Worm (Caenorhabditis elegans) whole organism, young adult: ENCODE measurements around the gene F59B2.8.

ENCODE experiments used
- B0019.2 ChIP-seq: fragments of 200-800 bp; sonication (Bioruptor generic); conservative IDR thresholded peaks from 2 replicates; pipeline ENCODE4 v1.3.6; 2022; ENCODE audit warnings: missing genetic modification reagents, missing genetic modification characterization, missing compliant biosample characterization
- B0035.1 ChIP-seq: sonication (generic microtip); optimal IDR thresholded peaks from 2 replicates; lab custom pipeline; 2016; ENCODE audit warnings: missing genetic modification characterization, mild to moderate bottlenecking, missing compliant biosample characterization, missing genotype, missing genetic modification reagents
- B0261.1 ChIP-seq: sonication (generic microtip); optimal IDR thresholded peaks from 2 replicates; lab custom pipeline; 2016; ENCODE audit warnings: mild to moderate bottlenecking, missing genetic modification characterization, moderate library complexity, missing compliant biosample characterization
- D2030.7 ChIP-seq: fragments of 200-800 bp; sonication (Bioruptor generic); IDR thresholded peaks from 2 replicates; pipeline ENCODE4 v1.3.6; 2022; ENCODE audit warnings: missing genetic modification reagents, missing genetic modification characterization, missing compliant biosample characterization
- F49E8.2 ChIP-seq: sonication (generic microtip); optimal IDR thresholded peaks from 3 replicates; lab custom pipeline; 2017; ENCODE audit warnings: missing genetic modification characterization, mild to moderate bottlenecking, missing compliant biosample characterization, antibody characterized with exemption, moderate library complexity; ENCODE audit not compliant: insufficient read depth
- F55B11.4 ChIP-seq: sonication (generic microtip); optimal IDR thresholded peaks from 2 replicates; lab custom pipeline; 2016; ENCODE audit warnings: missing compliant biosample characterization, missing genetic modification characterization, borderline replicate concordance; ENCODE audit not compliant: insufficient read depth
- Y56A3A.18 ChIP-seq: fragments of 200-800 bp; sonication (Bioruptor generic); IDR thresholded peaks from 2 replicates; pipeline ENCODE4 v1.3.6; 2022; ENCODE audit warnings: missing genetic modification reagents, missing genetic modification characterization, missing compliant biosample characterization
- Y67H2A.10 ChIP-seq: fragments of 200-800 bp; sonication (Bioruptor generic); conservative IDR thresholded peaks from 2 replicates; pipeline ENCODE4 v1.3.6; 2022; ENCODE audit warnings: missing genetic modification reagents, missing genetic modification characterization, missing compliant biosample characterization
- Y95B8A.8 ChIP-seq: fragments of 200-800 bp; sonication (Bioruptor generic); IDR thresholded peaks from 2 replicates; pipeline ENCODE4 v1.3.6; 2022; ENCODE audit warnings: missing genetic modification reagents, missing genetic modification characterization, missing compliant biosample characterization
- ZK185.1 ChIP-seq: sonication (generic microtip); optimal IDR thresholded peaks from 2 replicates; lab custom pipeline; 2016; ENCODE audit warnings: mild to moderate bottlenecking, missing genetic modification characterization, missing compliant biosample characterization; ENCODE audit not compliant: poor library complexity, severe bottlenecking
- akir-1 ChIP-seq: fragments of 200-800 bp; sonication (Bioruptor generic); optimal IDR thresholded peaks from 2 replicates; lab custom pipeline; 2018; ENCODE audit warnings: mild to moderate bottlenecking, missing genetic modification characterization, moderate library complexity, missing compliant biosample characterization
- aptf-3 ChIP-seq: fragments of 200-800 bp; sonication (Bioruptor generic); IDR thresholded peaks from 2 replicates; pipeline ENCODE4 v1.3.6; 2022; ENCODE audit warnings: missing genetic modification characterization, missing compliant biosample characterization
- atf-7 ChIP-seq: sonication (generic microtip); optimal IDR thresholded peaks from 2 replicates; lab custom pipeline; 2017; ENCODE audit warnings: mild to moderate bottlenecking, missing genetic modification characterization, missing compliant biosample characterization
- athp-1 ChIP-seq: sonication (generic microtip); optimal IDR thresholded peaks from 2 replicates; lab custom pipeline; 2017; ENCODE audit warnings: mild to moderate bottlenecking, missing genetic modification characterization, missing compliant biosample characterization
- attf-6 ChIP-seq: fragments of 200-800 bp; sonication (Bioruptor generic); IDR thresholded peaks from 2 replicates; pipeline ENCODE4 v1.3.6; 2022; ENCODE audit warnings: missing genetic modification reagents, missing genetic modification characterization, missing compliant biosample characterization
- bed-1 ChIP-seq: fragments of 200-800 bp; sonication (Bioruptor generic); IDR thresholded peaks from 2 replicates; pipeline ENCODE4 v1.3.6; 2022; ENCODE audit warnings: missing genetic modification reagents, missing genetic modification characterization, missing compliant biosample characterization
- bed-2 ChIP-seq: fragments of 200-800 bp; sonication (Bioruptor generic); IDR thresholded peaks from 2 replicates; pipeline ENCODE4 v1.3.6; 2022; ENCODE audit warnings: missing genetic modification reagents, missing genetic modification characterization, missing compliant biosample characterization
- ccch-3 ChIP-seq: fragments of 200-800 bp; sonication (Bioruptor generic); optimal IDR thresholded peaks from 2 replicates; lab custom pipeline; 2018; ENCODE audit warnings: mild to moderate bottlenecking, missing genetic modification characterization, missing compliant biosample characterization
- cebp-1 ChIP-seq, 2 experiments: fragments of 200-800 bp in 1 of 2; sonication (Bioruptor generic) in 1 of 2; sonication (generic microtip) in 1 of 2; IDR thresholded peaks in 1 of 2; optimal IDR thresholded peaks in 1 of 2; 2 replicates each; pipeline versions ENCODE4 v1.3.6 to Lab custom; 2017 to 2022; ENCODE audit warnings: missing compliant biosample characterization in 2 of 2, missing genetic modification characterization in 2 of 2, mild to moderate bottlenecking in 1 of 2, missing genetic modification reagents in 1 of 2, moderate library complexity in 1 of 2
- cebp-2 ChIP-seq: fragments of 200-800 bp; sonication (Bioruptor generic); IDR thresholded peaks from 2 replicates; pipeline ENCODE4 v1.3.6; 2022; ENCODE audit warnings: missing genetic modification characterization, missing compliant biosample characterization
- ceh-100 ChIP-seq: fragments of 200-800 bp; sonication (Bioruptor generic); IDR thresholded peaks from 2 replicates; pipeline ENCODE4 v1.3.6; 2022; ENCODE audit warnings: missing genetic modification reagents, missing genetic modification characterization, missing compliant biosample characterization
- ceh-79 ChIP-seq: sonication (generic microtip); optimal IDR thresholded peaks from 2 replicates; lab custom pipeline; 2017; ENCODE audit warnings: mild to moderate bottlenecking, missing genetic modification characterization, missing compliant biosample characterization
- ceh-91 ChIP-seq: fragments of 200-800 bp; sonication (Bioruptor generic); IDR thresholded peaks from 2 replicates; pipeline ENCODE4 v1.3.6; 2022; ENCODE audit warnings: missing genetic modification reagents, missing genetic modification characterization, missing compliant biosample characterization
- chd-7 ChIP-seq: sonication (generic microtip); optimal IDR thresholded peaks from 2 replicates; lab custom pipeline; 2016; ENCODE audit warnings: mild to moderate bottlenecking, missing genetic modification characterization, moderate library complexity, missing compliant biosample characterization
- die-1 ChIP-seq: sonication (generic microtip); optimal IDR thresholded peaks from 2 replicates; lab custom pipeline; 2016; ENCODE audit warnings: missing genotype, mild to moderate bottlenecking, missing genetic modification characterization, missing compliant biosample characterization
- dpff-1 ChIP-seq: sonication (generic microtip); optimal IDR thresholded peaks from 2 replicates; lab custom pipeline; 2017; ENCODE audit warnings: mild to moderate bottlenecking, missing genetic modification characterization, missing compliant biosample characterization
- ets-4 ChIP-seq: fragments of 200-800 bp; sonication (Bioruptor generic); optimal IDR thresholded peaks from 2 replicates; lab custom pipeline; 2018; ENCODE audit warnings: mild to moderate bottlenecking, missing genetic modification characterization, missing compliant biosample characterization
- hlh-12 ChIP-seq: sonication (generic microtip); optimal IDR thresholded peaks from 2 replicates; lab custom pipeline; 2016; ENCODE audit warnings: missing genetic modification characterization, missing compliant biosample characterization
- hmg-1.2 ChIP-seq: fragments of 200-800 bp; sonication (Bioruptor generic); IDR thresholded peaks from 2 replicates; pipeline ENCODE4 v1.3.6; 2022; ENCODE audit warnings: missing genetic modification reagents, missing genetic modification characterization, missing compliant biosample characterization
- hsf-1 ChIP-seq: fragments of 200-800 bp; sonication (Bioruptor generic); IDR thresholded peaks from 2 replicates; pipeline ENCODE4 v1.3.6; 2022; ENCODE audit warnings: missing genetic modification reagents, missing genetic modification characterization, missing compliant biosample characterization
- let-607 ChIP-seq, 2 experiments: fragments of 200-800 bp in 1 of 2; sonication (Bioruptor generic) in 1 of 2; sonication (generic microtip) in 1 of 2; optimal IDR thresholded peaks; 2 replicates each; lab custom pipeline; 2016 to 2018; ENCODE audit warnings: mild to moderate bottlenecking in 2 of 2, missing compliant biosample characterization in 2 of 2, missing genetic modification characterization in 2 of 2, moderate library complexity in 2 of 2, missing genotype in 1 of 2
- lin-35 ChIP-seq, 3 experiments: fragments of 150-350 bp in 2 of 3; sonication (generic microtip) in 1 of 3; optimal IDR thresholded peaks; 2 replicates each; lab custom pipeline; 2014 to 2018; ENCODE audit warnings: missing biosample characterization in 3 of 3, missing genetic modification characterization in 3 of 3, missing genetic modification reagents in 3 of 3
- lin-40 ChIP-seq: sonication (generic microtip); optimal IDR thresholded peaks from 2 replicates; lab custom pipeline; 2016; ENCODE audit warnings: missing genetic modification characterization, mild to moderate bottlenecking, missing compliant biosample characterization, missing genotype, missing genetic modification reagents
- lsy-27 ChIP-seq: sonication (generic microtip); optimal IDR thresholded peaks from 2 replicates; lab custom pipeline; 2017; ENCODE audit warnings: missing genetic modification characterization, mild to moderate bottlenecking, missing compliant biosample characterization, antibody characterized with exemption, missing genotype, borderline replicate concordance; ENCODE audit not compliant: insufficient read depth
- madf-3 ChIP-seq: fragments of 200-800 bp; sonication (Bioruptor generic); IDR thresholded peaks from 2 replicates; pipeline ENCODE4 v1.3.6; 2022; ENCODE audit warnings: missing genetic modification reagents, missing genetic modification characterization, missing compliant biosample characterization
- madf-8 ChIP-seq: fragments of 200-800 bp; sonication (Bioruptor generic); conservative IDR thresholded peaks from 2 replicates; pipeline ENCODE4 v1.3.6; 2022; ENCODE audit warnings: missing genetic modification reagents, missing genetic modification characterization, missing compliant biosample characterization
- nfya-1 ChIP-seq: sonication (generic microtip); optimal IDR thresholded peaks from 2 replicates; lab custom pipeline; 2017; ENCODE audit warnings: antibody characterized with exemption, missing compliant biosample characterization, missing genetic modification characterization, borderline replicate concordance; ENCODE audit not compliant: insufficient read depth
- nfyb-1 ChIP-seq: fragments of 200-800 bp; sonication (Bioruptor generic); IDR thresholded peaks from 2 replicates; pipeline ENCODE4 v1.3.6; 2022; ENCODE audit warnings: missing genetic modification reagents, missing genetic modification characterization, missing compliant biosample characterization
- rcor-1 ChIP-seq: fragments of 200-800 bp; sonication (Bioruptor generic); IDR thresholded peaks from 2 replicates; pipeline ENCODE4 v1.3.6; 2022; ENCODE audit warnings: missing genetic modification reagents, missing genetic modification characterization, missing compliant biosample characterization
- sptf-2 ChIP-seq: fragments of 200-800 bp; sonication (Bioruptor generic); optimal IDR thresholded peaks from 2 replicates; lab custom pipeline; 2018; ENCODE audit warnings: mild to moderate bottlenecking, missing genetic modification characterization, missing compliant biosample characterization
- tbp1 ChIP-seq: fragments of 200-800 bp; sonication (Bioruptor generic); optimal IDR thresholded peaks from 2 replicates; lab custom pipeline; 2018; ENCODE audit warnings: mild to moderate bottlenecking, missing genetic modification characterization, missing compliant biosample characterization
- xnd-1 ChIP-seq: sonication (generic microtip); optimal IDR thresholded peaks from 2 replicates; lab custom pipeline; 2016; ENCODE audit warnings: missing genotype, missing genetic modification reagents, missing genetic modification characterization, missing compliant biosample characterization
- ztf-22 ChIP-seq: fragments of 200-800 bp; sonication (Bioruptor generic); optimal IDR thresholded peaks from 2 replicates; lab custom pipeline; 2018; ENCODE audit warnings: mild to moderate bottlenecking, missing genetic modification characterization, moderate library complexity, missing compliant biosample characterization

The F59B2.8 gene

ce11 chrIII:8978512-8979352, 31.3 kb downstream of the F59B2.8 start (continued):
- TF ChIP-seq F55B11.4 (no peak), bed-2 (GFP tag; lab: Robert Waterston, UW) (no peak), tbp1 (GFP tag; lab: Kevin White, UChicago) (no peak), nfyb-1 (peak; percentile 34; the same call in 1 of the 2 replicates), lin-35 (GFP tag; optimal IDR thresholded peaks at IDR 0.05; lab: Kevin White, UChicago) (peak in 1 of 3 experiments; percentile 31), Y67H2A.10 (GFP tag; lab: Robert Waterston, UW) (no peak), hlh-12 (tag; lab: Kevin White, UChicago) (no peak), aptf-3 (GFP tag; lab: Robert Waterston, UW) (no peak), let-607 (tag; optimal IDR thresholded peaks at IDR 0.05; lab: Kevin White, UChicago) (no peak), ZK185.1 (tag; lab: Kevin White, UChicago) (peak; percentile 9), ztf-22 (GFP tag; lab: Kevin White, UChicago) (no peak), sptf-2 (GFP tag; lab: Kevin White, UChicago) (no peak), nfya-1 (tag; lab: Kevin White, UChicago) (no peak), hsf-1 (0 out of 2 replicates have a peak, but pooled peaks have one; percentile 31), lin-40 (tag; lab: Kevin White, UChicago) (peak; percentile 9), lsy-27 (tag; lab: Kevin White, UChicago) (no peak), chd-7 (tag; lab: Kevin White, UChicago) (peak; percentile 52), cebp-1 (GFP tag; IDR thresholded peaks at IDR 0.05; lab: Robert Waterston, UW) (peak; percentile 33; the same call in 1 of the 2 replicates), cebp-1 (tag; optimal IDR thresholded peaks at IDR 0.05; lab: Kevin White, UChicago) (peak; percentile 71), ets-4 (GFP tag; lab: Kevin White, UChicago) (no peak), xnd-1 (no peak), ccch-3 (GFP tag; lab: Kevin White, UChicago) (no peak), ceh-79 (tag; lab: Kevin White, UChicago) (no peak), cebp-2 (no peak), rcor-1 (GFP tag; lab: Robert Waterston, UW) (0 out of 2 replicates have a peak, but pooled peaks have one; percentile 7), hmg-1.2 (GFP tag; lab: Robert Waterston, UW) (no peak)

- TF ChIP-seq bed-1 (GFP tag; lab: Robert Waterston, UW) (no peak), hsf-1 (peak; percentile 47; the same call in 1 of the 2 replicates), akir-1 (no peak), madf-3 (GFP tag; lab: Robert Waterston, UW) (peak; percentile 81; the same call in 1 of the 2 replicates), ceh-91 (no peak), die-1 (tag; lab: Kevin White, UChicago) (peak; percentile 17), dpff-1 (tag; lab: Kevin White, UChicago) (no peak), atf-7 (tag; lab: Kevin White, UChicago) (peak; percentile 27), madf-8 (GFP tag; lab: Robert Waterston, UW) (no peak), let-607 (tag; optimal IDR thresholded peaks at IDR 0.05; lab: Kevin White, UChicago) (peak in 1 of 2 experiments; percentile 54), B0035.1 (tag; lab: Kevin White, UChicago) (no peak), athp-1 (tag; lab: Kevin White, UChicago) (peak; percentile 48), attf-6 (GFP tag; lab: Robert Waterston, UW) (no peak), B0019.2 (GFP tag; lab: Robert Waterston, UW) (no peak), nfyb-1 (peak; percentile 50; the same call in 1 of the 2 replicates), tbp1 (GFP tag; lab: Kevin White, UChicago) (no peak), F49E8.2 (tag; lab: Kevin White, UChicago) (no peak), B0261.1 (tag; lab: Kevin White, UChicago) (no peak), Y56A3A.18 (peak; percentile 45; the same call in 1 of the 2 replicates), D2030.7 (peak; percentile 31; the same call in 1 of the 2 replicates), ceh-100 (GFP tag; lab: Robert Waterston, UW) (no peak), Y95B8A.8 (peak; percentile 72; the same call in 1 of the 2 replicates), cebp-1 (GFP tag; IDR thresholded peaks at IDR 0.05; lab: Robert Waterston, UW) (no peak), cebp-1 (tag; optimal IDR thresholded peaks at IDR 0.05; lab: Kevin White, UChicago) (peak; percentile 43)
Measured at ce11 chrIII:8974835-8975234, 35.2 kb downstream of the F59B2.8 start.
